Fruit fly (Drosophila melanogaster) whole organism: ENCODE measurements around the gene CG13723.

Source experiments
- CG8478 ChIP-seq: fragments of >200 bp; optimal IDR thresholded peaks from 2 replicates; lab custom pipeline; 2018; ENCODE audit warnings: inconsistent platforms
- Dll ChIP-seq: fragments of >200 bp; optimal IDR thresholded peaks from 2 replicates; lab custom pipeline; 2017
- EcR ChIP-seq, 2 experiments: fragments of >200 bp; optimal IDR thresholded peaks; 2 replicates each; lab custom pipeline; 2017; ENCODE audit warnings: missing biosample characterization in 2 of 2, missing genetic modification characterization in 2 of 2, missing genetic modification reagents in 2 of 2
- pan ChIP-seq: fragments of >200 bp; optimal IDR thresholded peaks from 2 replicates; lab custom pipeline; 2017
- psq ChIP-seq: fragments of >200 bp; optimal IDR thresholded peaks from 2 replicates; lab custom pipeline; 2017
- usp ChIP-seq: fragments of >200 bp; optimal IDR thresholded peaks from 2 replicates; lab custom pipeline; 2017; ENCODE audit warnings: missing biosample characterization, missing genetic modification characterization, mixed read lengths

CG13723 gene

dm6 chr3L:17264116-17264515, at the start of gene CG13723:
CG13723 (plus strand) TSS chr3L:17264416.
- TF ChIP-seq usp (no peak), EcR (GFP tag; optimal IDR thresholded peaks at IDR 0.05; lab: Kevin White, UChicago) (no peak), CG8478 (lab: Kevin White, UChicago) (no peak), pan (lab: Kevin White, UChicago) (no peak), psq (lab: Kevin White, UChicago) (no peak), Dll (lab: Kevin White, UChicago) (no peak)

DNA sequence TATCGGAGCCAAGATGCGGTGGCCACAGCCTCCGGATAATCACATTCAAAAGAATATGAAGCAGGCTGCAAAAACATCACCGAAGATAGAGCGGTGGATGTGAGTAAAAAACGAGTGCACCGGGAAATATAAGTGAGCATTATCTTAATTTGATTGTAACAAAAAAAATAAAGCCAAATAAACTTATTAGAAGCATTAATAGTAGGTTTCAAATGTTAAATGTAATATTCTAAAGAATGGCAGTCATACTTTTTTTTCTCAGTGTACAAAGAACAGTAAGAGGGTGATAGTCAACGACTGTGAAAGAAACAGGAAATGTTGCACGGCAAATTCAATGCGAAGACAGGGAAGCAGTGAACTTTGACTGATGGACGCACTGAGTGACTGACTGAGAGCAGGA, 48.0 kb upstream of the CG13723 start:
- TF ChIP-seq EcR (GFP tag; optimal IDR thresholded peaks at IDR 0.05; lab: Kevin White, UChicago) (no peak), CG8478 (lab: Kevin White, UChicago) (no peak), psq (lab: Kevin White, UChicago) (no peak), Dll (lab: Kevin White, UChicago) (no peak), pan (lab: Kevin White, UChicago) (no peak), usp (no peak)

DNA sequence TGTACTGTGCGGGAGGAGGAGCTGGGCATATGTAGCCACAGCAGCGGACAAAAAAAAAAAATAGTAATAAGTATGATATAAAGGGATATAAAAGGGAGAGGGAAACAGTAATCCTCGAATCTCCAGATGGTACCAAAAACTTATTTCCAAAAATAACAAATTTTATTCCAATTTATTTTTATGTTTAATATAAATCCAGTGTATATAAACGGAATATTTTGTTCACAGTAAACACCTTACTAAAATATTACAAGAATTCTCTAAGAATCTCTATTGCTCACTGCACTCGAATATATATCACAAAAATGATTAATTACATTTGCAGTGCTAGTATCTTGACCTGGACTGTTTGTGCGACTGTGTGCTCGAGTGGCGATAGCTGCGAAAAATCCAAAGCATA, 44.9 kb upstream of the CG13723 start:
- TF ChIP-seq Dll (lab: Kevin White, UChicago) (no peak), usp (no peak), CG8478 (lab: Kevin White, UChicago) (no peak), psq (lab: Kevin White, UChicago) (no peak)

DNA sequence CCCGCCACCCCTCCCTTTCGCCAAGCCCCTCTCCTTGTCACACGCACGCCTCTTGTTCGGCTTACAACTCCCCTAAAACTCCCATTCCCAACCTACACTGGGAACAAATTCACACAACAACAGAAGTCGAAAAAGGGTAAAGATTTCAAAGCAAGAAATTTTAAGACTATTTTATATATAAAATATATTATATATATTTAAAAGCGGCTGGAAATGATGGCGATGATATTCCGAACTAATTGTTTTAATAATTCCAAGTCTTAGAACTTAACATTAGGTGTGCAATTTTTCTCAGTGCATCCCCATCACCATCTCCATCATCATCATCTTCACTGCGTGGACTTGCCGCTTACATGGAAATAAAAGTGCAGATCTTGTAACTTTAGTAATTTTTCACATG, 37.9 kb upstream of the CG13723 start:
- TF ChIP-seq psq (lab: Kevin White, UChicago) (no peak), usp (no peak), EcR (GFP tag; optimal IDR thresholded peaks at IDR 0.05; lab: Kevin White, UChicago) (no peak), pan (lab: Kevin White, UChicago) (no peak), CG8478 (lab: Kevin White, UChicago) (no peak), Dll (lab: Kevin White, UChicago) (no peak)

DNA sequence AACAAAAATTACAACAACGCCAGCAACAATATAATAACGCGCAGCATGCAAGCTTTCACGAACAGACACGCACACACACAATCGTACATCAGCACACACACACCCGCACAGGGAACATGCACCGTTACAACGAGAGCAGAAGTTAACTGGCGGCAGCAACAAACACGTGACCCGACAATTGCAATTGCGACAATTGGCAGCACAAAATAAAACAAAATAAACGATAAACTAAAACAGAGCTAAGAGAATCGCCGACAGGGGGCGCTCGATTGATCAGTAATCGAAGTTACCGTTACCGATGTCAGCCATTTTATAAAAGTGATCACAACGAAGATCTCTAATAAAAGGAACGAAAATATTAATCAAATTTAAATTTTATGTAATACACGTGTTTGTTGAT, 27.2 kb upstream of the CG13723 start:
- no peak for TF ChIP-seq pan (lab: Kevin White, UChicago)
- no peak for TF ChIP-seq Dll (lab: Kevin White, UChicago)
- TF ChIP-seq CG8478 (lab: Kevin White, UChicago) = no peak
- no peak for TF ChIP-seq EcR (GFP tag; optimal IDR thresholded peaks at IDR 0.05; lab: Kevin White, UChicago)
- no peak for TF ChIP-seq psq (lab: Kevin White, UChicago)
- no peak for TF ChIP-seq usp

- no peak for TF ChIP-seq EcR (GFP tag; optimal IDR thresholded peaks at IDR 0.05; lab: Kevin White, UChicago)
- no peak for TF ChIP-seq pan (lab: Kevin White, UChicago)
- no peak for TF ChIP-seq CG8478 (lab: Kevin White, UChicago)
- TF ChIP-seq psq (lab: Kevin White, UChicago) = no peak
- TF ChIP-seq usp = no peak
- TF ChIP-seq Dll (lab: Kevin White, UChicago) = no peak
These were observed 26.0 kb upstream of the CG13723 start, which contains the start of gene Rbp6 for dm6 chr3L:17238129-17238732. Rbp6 (minus strand) TSS chr3L:17238212.

- TF ChIP-seq CG8478 (lab: Kevin White, UChicago) (no peak), usp (no peak), Dll (lab: Kevin White, UChicago) (no peak), EcR (GFP tag; optimal IDR thresholded peaks at IDR 0.05; lab: Kevin White, UChicago) (no peak), pan (lab: Kevin White, UChicago) (no peak), psq (lab: Kevin White, UChicago) (no peak)
These were observed 22.1 kb upstream of the CG13723 start, which contains the start of gene Afg3l2 for dm6 chr3L:17242078-17242613. Afg3l2 (minus strand) TSS chr3L:17242128.

DNA sequence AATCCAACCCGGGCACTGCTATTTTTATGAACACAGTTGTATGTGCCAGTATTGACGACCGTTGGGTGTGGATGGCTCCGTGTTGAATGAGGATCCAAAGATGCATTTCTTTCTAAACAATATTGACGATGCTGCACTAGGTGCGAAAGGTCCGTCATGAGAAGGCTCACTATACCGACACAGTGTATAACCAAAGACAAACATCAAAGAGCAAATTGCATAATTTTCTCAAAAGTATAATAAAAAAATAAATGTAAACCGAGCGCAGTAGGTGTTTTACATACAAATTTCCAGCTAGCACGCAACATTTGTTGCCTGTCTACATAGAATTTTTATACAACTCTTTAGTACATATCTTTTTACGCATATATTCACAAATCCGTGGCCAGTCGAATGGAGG, 21.1 kb upstream of the CG13723 start, which contains the start of gene CG7707:
CG7707 (plus strand) TSS at position 301 of the 400 bp plus-strand sequence.
- TF ChIP-seq CG8478 (lab: Kevin White, UChicago) = no peak

DNA sequence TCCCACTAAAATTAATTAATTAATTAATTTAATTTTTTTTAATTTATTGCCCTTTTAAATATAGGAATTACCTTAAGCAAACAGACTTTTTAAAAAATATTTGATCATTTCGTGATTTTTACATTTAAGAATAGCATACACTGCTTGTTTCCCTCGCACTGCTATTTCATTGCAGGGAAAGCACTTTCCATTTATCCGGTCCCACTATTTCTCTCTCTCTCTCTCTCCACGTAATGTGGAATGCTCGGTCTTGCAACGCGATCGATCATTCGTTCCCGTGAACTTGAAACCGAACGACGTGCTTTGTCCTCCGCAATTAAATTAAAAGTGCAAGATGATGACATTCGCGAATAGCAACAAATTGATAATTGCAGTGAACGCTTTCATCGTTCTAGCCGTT, 18.6 kb upstream of the CG13723 start:
- no peak for TF ChIP-seq usp
- no peak for TF ChIP-seq pan (lab: Kevin White, UChicago)

DNA sequence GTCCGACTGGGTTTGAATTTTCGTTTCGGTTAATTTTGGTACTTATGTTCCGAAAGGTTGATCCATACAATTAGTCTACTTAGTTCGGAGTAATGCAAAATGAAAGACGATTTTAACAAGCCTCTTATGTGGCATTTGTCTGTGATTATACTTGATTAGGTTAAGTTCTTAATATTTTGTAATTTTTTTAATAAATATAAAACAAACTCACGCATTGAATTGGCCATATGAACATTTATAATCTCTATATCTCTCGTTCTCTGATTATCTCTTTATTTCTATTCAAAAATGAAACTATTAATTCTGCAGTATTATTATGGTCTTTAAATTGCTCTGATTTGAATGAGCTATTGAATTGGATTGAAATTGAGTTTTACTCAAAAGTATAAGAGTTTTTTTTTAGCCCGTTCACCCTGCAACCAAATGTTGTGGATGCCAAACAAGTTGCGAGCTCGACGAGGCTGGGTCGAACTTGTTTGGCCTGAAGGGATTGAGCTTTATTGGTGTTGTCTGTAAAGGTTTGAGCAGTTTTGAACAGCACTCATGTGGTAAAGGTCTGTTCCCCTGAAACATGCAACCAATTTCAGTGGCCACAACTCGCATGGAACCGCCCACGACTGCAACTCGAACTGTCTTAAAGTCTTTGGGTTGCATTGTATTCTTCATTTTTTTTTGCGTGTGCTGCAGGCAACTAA, 10.2 kb upstream of the CG13723 start, which contains the start of gene CG6497:
CG6497 (minus strand) TSS at position 51 of the 695 bp plus-strand sequence.
- TF ChIP-seq psq (lab: Kevin White, UChicago) (no peak), CG8478 (lab: Kevin White, UChicago) (no peak), EcR (GFP tag; optimal IDR thresholded peaks at IDR 0.05; lab: Kevin White, UChicago) (no peak), usp (no peak), Dll (lab: Kevin White, UChicago) (no peak), pan (lab: Kevin White, UChicago) (no peak)

DNA sequence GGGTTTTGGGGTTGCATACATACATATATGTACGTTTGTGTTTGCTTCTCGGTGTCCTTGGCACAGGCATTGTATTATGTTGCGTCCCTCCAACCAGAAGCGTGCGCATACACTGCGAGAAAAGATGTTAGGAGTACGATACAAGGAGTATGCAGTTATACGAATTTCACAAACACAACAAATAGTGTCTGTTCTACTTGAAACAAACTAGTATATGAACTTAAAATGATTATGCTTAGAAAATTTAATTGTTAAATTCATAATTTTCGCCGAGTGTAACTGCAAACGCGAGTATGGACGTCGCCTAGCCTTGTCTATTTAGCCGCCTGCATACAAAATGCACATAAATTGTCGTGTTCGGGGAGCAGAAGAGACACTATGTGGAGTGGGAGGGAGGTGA, 7.0 kb upstream of the CG13723 start:
- no peak for TF ChIP-seq CG8478 (lab: Kevin White, UChicago)

- TF ChIP-seq CG8478 (lab: Kevin White, UChicago) = no peak
- TF ChIP-seq psq (lab: Kevin White, UChicago) = no peak
- no peak for TF ChIP-seq usp
These were observed 5.2 kb downstream of the CG13723 start for dm6 chr3L:17269463-17269862.
